Worm (Caenorhabditis elegans) whole organism, young adult: ENCODE measurements around the gene myo-3.

Experiments used
- C17E4.6 ChIP-seq: fragments of 200-800 bp; sonication (Bioruptor generic); IDR thresholded peaks from 2 replicates; pipeline ENCODE4 v1.3.6; 2022; ENCODE audit warnings: missing genetic modification reagents, missing genetic modification characterization, missing compliant biosample characterization
- D2030.7 ChIP-seq: fragments of 200-800 bp; sonication (Bioruptor generic); IDR thresholded peaks from 2 replicates; pipeline ENCODE4 v1.3.6; 2022; ENCODE audit warnings: missing genetic modification reagents, missing genetic modification characterization, missing compliant biosample characterization
- F22D6.2 ChIP-seq: sonication (generic microtip); optimal IDR thresholded peaks from 2 replicates; lab custom pipeline; 2016; ENCODE audit warnings: mild to moderate bottlenecking, missing genetic modification characterization, missing compliant biosample characterization
- F49E8.2 ChIP-seq: sonication (generic microtip); optimal IDR thresholded peaks from 3 replicates; lab custom pipeline; 2017; ENCODE audit warnings: missing genetic modification characterization, mild to moderate bottlenecking, missing compliant biosample characterization, antibody characterized with exemption, moderate library complexity; ENCODE audit not compliant: insufficient read depth
- F52B5.7 ChIP-seq: sonication (generic microtip); optimal IDR thresholded peaks from 2 replicates; lab custom pipeline; 2016; ENCODE audit warnings: mild to moderate bottlenecking, missing genetic modification characterization, missing compliant biosample characterization
- F55B11.4 ChIP-seq: sonication (generic microtip); optimal IDR thresholded peaks from 2 replicates; lab custom pipeline; 2016; ENCODE audit warnings: missing compliant biosample characterization, missing genetic modification characterization, borderline replicate concordance; ENCODE audit not compliant: insufficient read depth
- K11D2.4 ChIP-seq: fragments of 200-800 bp; sonication (Bioruptor generic); IDR thresholded peaks from 2 replicates; pipeline ENCODE4 v1.3.6; 2022; ENCODE audit warnings: missing genetic modification reagents, missing genetic modification characterization, missing compliant biosample characterization
- K12H6.12 ChIP-seq: fragments of 200-800 bp; sonication (Bioruptor generic); optimal IDR thresholded peaks from 2 replicates; lab custom pipeline; 2018; ENCODE audit warnings: mild to moderate bottlenecking, missing genetic modification characterization, missing compliant biosample characterization
- T07F8.4 ChIP-seq: sonication (generic microtip); optimal IDR thresholded peaks from 2 replicates; lab custom pipeline; 2016; ENCODE audit warnings: mild to moderate bottlenecking, missing genetic modification characterization, moderate library complexity, missing compliant biosample characterization
- Y56A3A.18 ChIP-seq: fragments of 200-800 bp; sonication (Bioruptor generic); IDR thresholded peaks from 2 replicates; pipeline ENCODE4 v1.3.6; 2022; ENCODE audit warnings: missing genetic modification reagents, missing genetic modification characterization, missing compliant biosample characterization
- akir-1 ChIP-seq: fragments of 200-800 bp; sonication (Bioruptor generic); optimal IDR thresholded peaks from 2 replicates; lab custom pipeline; 2018; ENCODE audit warnings: mild to moderate bottlenecking, missing genetic modification characterization, moderate library complexity, missing compliant biosample characterization
- ama-1 ChIP-seq, 3 experiments: fragments of 150-350 bp in 1 of 3; sonication (generic microtip) in 2 of 3; optimal IDR thresholded peaks; 2 replicates each; lab custom pipeline; 2014 to 2018; ENCODE audit warnings: missing biosample characterization in 2 of 3, missing genetic modification characterization in 2 of 3, missing genetic modification reagents in 2 of 3
- aptf-3 ChIP-seq: fragments of 200-800 bp; sonication (Bioruptor generic); IDR thresholded peaks from 2 replicates; pipeline ENCODE4 v1.3.6; 2022; ENCODE audit warnings: missing genetic modification characterization, missing compliant biosample characterization
- athp-1 ChIP-seq: sonication (generic microtip); optimal IDR thresholded peaks from 2 replicates; lab custom pipeline; 2017; ENCODE audit warnings: mild to moderate bottlenecking, missing genetic modification characterization, missing compliant biosample characterization
- attf-5 ChIP-seq: fragments of 200-800 bp; sonication (Bioruptor generic); optimal IDR thresholded peaks from 2 replicates; lab custom pipeline; 2018; ENCODE audit warnings: mild to moderate bottlenecking, missing genetic modification characterization, missing compliant biosample characterization
- attf-6 ChIP-seq: fragments of 200-800 bp; sonication (Bioruptor generic); IDR thresholded peaks from 2 replicates; pipeline ENCODE4 v1.3.6; 2022; ENCODE audit warnings: missing genetic modification reagents, missing genetic modification characterization, missing compliant biosample characterization
- bed-1 ChIP-seq: fragments of 200-800 bp; sonication (Bioruptor generic); IDR thresholded peaks from 2 replicates; pipeline ENCODE4 v1.3.6; 2022; ENCODE audit warnings: missing genetic modification reagents, missing genetic modification characterization, missing compliant biosample characterization
- ceh-40 ChIP-seq: fragments of 200-800 bp; sonication (Bioruptor generic); IDR thresholded peaks from 2 replicates; pipeline ENCODE4 v1.3.6; 2022; ENCODE audit warnings: missing genetic modification characterization, missing compliant biosample characterization
- ceh-58 ChIP-seq: fragments of 200-800 bp; sonication (Bioruptor generic); IDR thresholded peaks from 2 replicates; pipeline ENCODE4 v1.3.6; 2022; ENCODE audit warnings: missing genetic modification characterization, missing compliant biosample characterization
- die-1 ChIP-seq: sonication (generic microtip); optimal IDR thresholded peaks from 2 replicates; lab custom pipeline; 2016; ENCODE audit warnings: missing genotype, mild to moderate bottlenecking, missing genetic modification characterization, missing compliant biosample characterization
- dox-1 ChIP-seq: fragments of 200-800 bp; sonication (Bioruptor generic); IDR thresholded peaks from 2 replicates; pipeline ENCODE4 v1.3.6; 2022; ENCODE audit warnings: missing genetic modification reagents, missing genetic modification characterization, missing compliant biosample characterization
- egl-44 ChIP-seq: fragments of 200-800 bp; sonication (Bioruptor generic); IDR thresholded peaks from 2 replicates; pipeline ENCODE4 v1.3.6; 2022; ENCODE audit warnings: missing genetic modification reagents, missing genetic modification characterization, missing compliant biosample characterization
- egrh-3 ChIP-seq: fragments of 200-800 bp; sonication (Bioruptor generic); IDR thresholded peaks from 2 replicates; pipeline ENCODE4 v1.3.6; 2022; ENCODE audit warnings: missing genetic modification reagents, missing genetic modification characterization, missing compliant biosample characterization
- hlh-12 ChIP-seq: sonication (generic microtip); optimal IDR thresholded peaks from 2 replicates; lab custom pipeline; 2016; ENCODE audit warnings: missing genetic modification characterization, missing compliant biosample characterization
- let-526 ChIP-seq: fragments of 200-800 bp; sonication (Bioruptor generic); IDR thresholded peaks from 2 replicates; pipeline ENCODE4 v1.3.6; 2022; ENCODE audit warnings: missing genetic modification reagents, missing genetic modification characterization, missing compliant biosample characterization
- lin-26 ChIP-seq: fragments of 200-800 bp; sonication (Bioruptor generic); IDR thresholded peaks from 2 replicates; pipeline ENCODE4 v1.3.6; 2022; ENCODE audit warnings: missing genetic modification reagents, missing genetic modification characterization, missing compliant biosample characterization
- lin-35 ChIP-seq, 3 experiments: fragments of 150-350 bp in 2 of 3; sonication (generic microtip) in 1 of 3; optimal IDR thresholded peaks; 2 replicates each; lab custom pipeline; 2014 to 2018; ENCODE audit warnings: missing biosample characterization in 3 of 3, missing genetic modification characterization in 3 of 3, missing genetic modification reagents in 3 of 3
- lin-40 ChIP-seq: sonication (generic microtip); optimal IDR thresholded peaks from 2 replicates; lab custom pipeline; 2016; ENCODE audit warnings: missing genetic modification characterization, mild to moderate bottlenecking, missing compliant biosample characterization, missing genotype, missing genetic modification reagents
- lin-54 ChIP-seq: fragments of 200-800 bp; sonication (Bioruptor generic); optimal IDR thresholded peaks from 2 replicates; lab custom pipeline; 2018; ENCODE audit warnings: mild to moderate bottlenecking, missing genetic modification characterization, missing compliant biosample characterization
- madf-8 ChIP-seq: fragments of 200-800 bp; sonication (Bioruptor generic); conservative IDR thresholded peaks from 2 replicates; pipeline ENCODE4 v1.3.6; 2022; ENCODE audit warnings: missing genetic modification reagents, missing genetic modification characterization, missing compliant biosample characterization
- mes-4 ChIP-seq: sonication (generic microtip); optimal IDR thresholded peaks from 2 replicates; lab custom pipeline; 2016; ENCODE audit warnings: missing genotype, missing genetic modification characterization, missing compliant biosample characterization
- mxl-1 ChIP-seq: sonication (generic microtip); optimal IDR thresholded peaks from 2 replicates; lab custom pipeline; 2016; ENCODE audit warnings: missing genetic modification characterization, missing compliant biosample characterization
- nfyb-1 ChIP-seq: fragments of 200-800 bp; sonication (Bioruptor generic); IDR thresholded peaks from 2 replicates; pipeline ENCODE4 v1.3.6; 2022; ENCODE audit warnings: missing genetic modification reagents, missing genetic modification characterization, missing compliant biosample characterization
- nhr-120 ChIP-seq: fragments of 200-800 bp; sonication (Bioruptor generic); IDR thresholded peaks from 2 replicates; pipeline ENCODE4 v1.3.6; 2022; ENCODE audit warnings: missing genetic modification characterization, missing compliant biosample characterization
- nhr-27 ChIP-seq: fragments of 200-800 bp; sonication (Bioruptor generic); optimal IDR thresholded peaks from 2 replicates; lab custom pipeline; 2018; ENCODE audit warnings: mild to moderate bottlenecking, missing genetic modification characterization, moderate library complexity, missing compliant biosample characterization
- pbrm-1 ChIP-seq: fragments of 200-800 bp; sonication (Bioruptor generic); IDR thresholded peaks from 2 replicates; pipeline ENCODE4 v1.3.6; 2022; ENCODE audit warnings: missing genetic modification reagents, missing genetic modification characterization, missing compliant biosample characterization
- pha-4 ChIP-seq: fragments of 150-350 bp; sonication (generic microtip); optimal IDR thresholded peaks from 2 replicates; lab custom pipeline; 2014; ENCODE audit warnings: missing biosample characterization, missing genetic modification reagents, missing genetic modification characterization
- rcor-1 ChIP-seq: fragments of 200-800 bp; sonication (Bioruptor generic); IDR thresholded peaks from 2 replicates; pipeline ENCODE4 v1.3.6; 2022; ENCODE audit warnings: missing genetic modification reagents, missing genetic modification characterization, missing compliant biosample characterization
- sdz-38 ChIP-seq: sonication (generic microtip); optimal IDR thresholded peaks from 2 replicates; lab custom pipeline; 2016; ENCODE audit warnings: missing genotype, missing genetic modification characterization, missing compliant biosample characterization
- snpc-1.1 ChIP-seq: sonication (generic microtip); optimal IDR thresholded peaks from 2 replicates; lab custom pipeline; 2017; ENCODE audit warnings: missing genetic modification characterization, mild to moderate bottlenecking, missing compliant biosample characterization, antibody characterized with exemption, moderate library complexity, missing genotype, missing genetic modification reagents; ENCODE audit not compliant: insufficient read depth
- tbx-9 ChIP-seq: sonication (generic microtip); optimal IDR thresholded peaks from 2 replicates; lab custom pipeline; 2016; ENCODE audit warnings: borderline replicate concordance, missing genetic modification characterization, inconsistent platforms, missing compliant biosample characterization
- tlf-1 ChIP-seq: fragments of 200-800 bp; sonication (Bioruptor generic); optimal IDR thresholded peaks from 2 replicates; lab custom pipeline; 2018; ENCODE audit warnings: mild to moderate bottlenecking, missing genetic modification characterization, missing compliant biosample characterization
- unc-130 ChIP-seq: sonication (generic microtip); optimal IDR thresholded peaks from 2 replicates; lab custom pipeline; 2016; ENCODE audit warnings: missing genetic modification reagents, missing genetic modification characterization, missing compliant biosample characterization
- unc-62 ChIP-seq: fragments of 150-350 bp; optimal IDR thresholded peaks from 2 replicates; lab custom pipeline; 2014; ENCODE audit warnings: missing biosample characterization, missing genetic modification reagents, missing genetic modification characterization
- zfh-2 ChIP-seq: fragments of 200-800 bp; sonication (Bioruptor generic); conservative IDR thresholded peaks from 2 replicates; pipeline ENCODE4 v1.3.6; 2022; ENCODE audit warnings: missing genetic modification reagents, missing genetic modification characterization, missing compliant biosample characterization
- ztf-25 ChIP-seq: fragments of 200-800 bp; sonication (Bioruptor generic); IDR thresholded peaks from 2 replicates; pipeline ENCODE4 v1.3.6; 2022; ENCODE audit warnings: missing genetic modification reagents, missing genetic modification characterization, missing compliant biosample characterization
- ztf-26 ChIP-seq: sonication (generic microtip); optimal IDR thresholded peaks from 2 replicates; lab custom pipeline; 2017; ENCODE audit warnings: missing genetic modification characterization, missing compliant biosample characterization
- ztf-28 ChIP-seq: fragments of 200-800 bp; sonication (Bioruptor generic); IDR thresholded peaks from 2 replicates; pipeline ENCODE4 v1.3.6; 2022; ENCODE audit warnings: missing genetic modification reagents, missing genetic modification characterization, missing compliant biosample characterization
- ztf-3 ChIP-seq: fragments of 200-800 bp; sonication (Bioruptor generic); optimal IDR thresholded peaks from 2 replicates; lab custom pipeline; 2018; ENCODE audit warnings: mild to moderate bottlenecking, missing genetic modification characterization, missing compliant biosample characterization
- ztf-6 ChIP-seq: fragments of 200-800 bp; sonication (Bioruptor generic); IDR thresholded peaks from 2 replicates; pipeline ENCODE4 v1.3.6; 2022; ENCODE audit warnings: missing genetic modification reagents, missing genetic modification characterization, missing compliant biosample characterization

myo-3 gene

ce11 chrV:12192129-12192528 lies 42.0 kb downstream of the myo-3 start, which contains the start of gene rnp-1:
Gene rnp-1 (plus strand): TSS chrV:12192273.
- no peak for TF ChIP-seq snpc-1.1
- TF ChIP-seq K11D2.4 (GFP tag; lab: Robert Waterston, UW), result no peak
- TF ChIP-seq pbrm-1 (GFP tag; lab: Robert Waterston, UW), result 0 out of 2 replicates have a peak, but pooled peaks have one; percentile 29
- TF ChIP-seq mes-4, result no peak
- TF ChIP-seq ztf-28 (GFP tag; lab: Robert Waterston, UW), result no peak
- no peak for TF ChIP-seq zfh-2 (GFP tag; lab: Robert Waterston, UW)
- no peak for TF ChIP-seq rcor-1 (GFP tag; lab: Robert Waterston, UW)
- TF ChIP-seq ceh-40 (GFP tag; lab: Robert Waterston, UW), result no peak
- no peak for TF ChIP-seq ceh-58 (GFP tag; lab: Robert Waterston, UW)
- TF ChIP-seq unc-62 (GFP tag; lab: Kevin White, UChicago), result no peak
- no peak for TF ChIP-seq egl-44 (GFP tag; lab: Robert Waterston, UW)
- TF ChIP-seq egrh-3 (GFP tag; lab: Robert Waterston, UW), result no peak
- no peak for TF ChIP-seq madf-8
- no peak for TF ChIP-seq aptf-3
- no peak for TF ChIP-seq nhr-120 (GFP tag; lab: Robert Waterston, UW)
- TF ChIP-seq nhr-27 (tag; lab: Kevin White, UChicago), result no peak
- TF ChIP-seq lin-40 (tag; lab: Kevin White, UChicago), result no peak
- TF ChIP-seq lin-54 (GFP tag; lab: Kevin White, UChicago), result no peak
- no peak for TF ChIP-seq ztf-6 (GFP tag; lab: Robert Waterston, UW)
- no peak for TF ChIP-seq die-1 (tag; lab: Kevin White, UChicago)
- TF ChIP-seq D2030.7 (GFP tag; lab: Robert Waterston, UW), result no peak
- TF ChIP-seq unc-130, result no peak
- TF ChIP-seq athp-1, result no peak
- no peak for TF ChIP-seq akir-1 (GFP tag; lab: Kevin White, UChicago)
- TF ChIP-seq lin-35 (GFP tag; optimal IDR thresholded peaks at IDR 0.05; lab: Kevin White, UChicago), result peak in 1 of 3 experiments; percentile 4
- TF ChIP-seq attf-6 (GFP tag; lab: Robert Waterston, UW), result 0 out of 2 replicates have a peak, but pooled peaks have one; percentile 11
- TF ChIP-seq ztf-25 (GFP tag; lab: Robert Waterston, UW), result no peak
- TF ChIP-seq attf-5, result no peak
- no peak for TF ChIP-seq let-526 (GFP tag; lab: Robert Waterston, UW)
- TF ChIP-seq T07F8.4 (tag; lab: Kevin White, UChicago), result no peak
- no peak for TF ChIP-seq hlh-12 (tag; lab: Kevin White, UChicago)
- TF ChIP-seq Y56A3A.18 (GFP tag; lab: Robert Waterston, UW), result 0 out of 2 replicates have a peak, but pooled peaks have one; percentile 10
- TF ChIP-seq F52B5.7 (tag; lab: Kevin White, UChicago), result no peak
- TF ChIP-seq nfyb-1 (GFP tag; lab: Robert Waterston, UW), result peak; percentile 17; the same call in 1 of the 2 replicates
- peak; percentile 16 for TF ChIP-seq F49E8.2 (tag; lab: Kevin White, UChicago)
- no peak for TF ChIP-seq F55B11.4 (tag; lab: Kevin White, UChicago)
- TF ChIP-seq C17E4.6 (GFP tag; lab: Robert Waterston, UW), result no peak
- TF ChIP-seq tlf-1 (GFP tag; lab: Kevin White, UChicago), result peak; percentile 24
- no peak for TF ChIP-seq pha-4 (tag; lab: Kevin White, UChicago)
- no peak for TF ChIP-seq lin-26 (GFP tag; lab: Robert Waterston, UW)
- no peak for TF ChIP-seq ztf-26 (tag; lab: Kevin White, UChicago)
- no peak for TF ChIP-seq ztf-3 (GFP tag; lab: Kevin White, UChicago)
- no peak for TF ChIP-seq dox-1
- no peak for TF ChIP-seq K12H6.12 (tag; lab: Kevin White, UChicago)
- no peak for TF ChIP-seq F22D6.2 (tag; lab: Kevin White, UChicago)
- TF ChIP-seq sdz-38, result no peak
- peak; percentile 15 for TF ChIP-seq ama-1 (optimal IDR thresholded peaks at IDR 0.05; lab: Kevin White, UChicago)
- peak in 1 of 2 experiments; percentile 72 for TF ChIP-seq ama-1 (GFP tag; optimal IDR thresholded peaks at IDR 0.05; lab: Kevin White, UChicago)
- TF ChIP-seq bed-1 (GFP tag; lab: Robert Waterston, UW), result no peak
- no peak for TF ChIP-seq tbx-9
- TF ChIP-seq mxl-1, result no peak
